Worm (Caenorhabditis elegans) whole organism, young adult: ENCODE data around the gene F54F7.10.
A peak's percentile ranks its signal among the peaks of the same experiment; 100 is the strongest.

Experiments
- C06A6.2 ChIP-seq: fragments of 200-800 bp; sonication (Bioruptor generic); conservative IDR thresholded peaks from 2 replicates; pipeline ENCODE4 v1.3.6; 2022; ENCODE audit warnings: missing genetic modification characterization, missing compliant biosample characterization
- F23B12.7 ChIP-seq: sonication (generic microtip); optimal IDR thresholded peaks from 2 replicates; lab custom pipeline; 2017; ENCODE audit warnings: missing genetic modification characterization, mild to moderate bottlenecking, missing compliant biosample characterization, antibody characterized with exemption, moderate library complexity; ENCODE audit not compliant: insufficient read depth
- F39B2.1 ChIP-seq: fragments of 200-800 bp; sonication (Bioruptor generic); IDR thresholded peaks from 2 replicates; pipeline ENCODE4 v1.3.6; 2022; ENCODE audit warnings: missing genetic modification reagents, missing genetic modification characterization, missing compliant biosample characterization
- T26A5.8 ChIP-seq: sonication (generic microtip); optimal IDR thresholded peaks from 2 replicates; lab custom pipeline; 2016; ENCODE audit warnings: missing genetic modification characterization, missing compliant biosample characterization
- Y53F4B.3 ChIP-seq: fragments of 200-800 bp; sonication (Bioruptor generic); IDR thresholded peaks from 2 replicates; pipeline ENCODE4 v1.3.6; 2022; ENCODE audit warnings: missing genetic modification reagents, missing genetic modification characterization, missing compliant biosample characterization
- Y56A3A.18 ChIP-seq: fragments of 200-800 bp; sonication (Bioruptor generic); IDR thresholded peaks from 2 replicates; pipeline ENCODE4 v1.3.6; 2022; ENCODE audit warnings: missing genetic modification reagents, missing genetic modification characterization, missing compliant biosample characterization
- ZK185.1 ChIP-seq: sonication (generic microtip); optimal IDR thresholded peaks from 2 replicates; lab custom pipeline; 2016; ENCODE audit warnings: mild to moderate bottlenecking, missing genetic modification characterization, missing compliant biosample characterization; ENCODE audit not compliant: poor library complexity, severe bottlenecking
- attf-5 ChIP-seq: fragments of 200-800 bp; sonication (Bioruptor generic); optimal IDR thresholded peaks from 2 replicates; lab custom pipeline; 2018; ENCODE audit warnings: mild to moderate bottlenecking, missing genetic modification characterization, missing compliant biosample characterization
- attf-6 ChIP-seq: fragments of 200-800 bp; sonication (Bioruptor generic); IDR thresholded peaks from 2 replicates; pipeline ENCODE4 v1.3.6; 2022; ENCODE audit warnings: missing genetic modification reagents, missing genetic modification characterization, missing compliant biosample characterization
- ets-4 ChIP-seq: fragments of 200-800 bp; sonication (Bioruptor generic); optimal IDR thresholded peaks from 2 replicates; lab custom pipeline; 2018; ENCODE audit warnings: mild to moderate bottlenecking, missing genetic modification characterization, missing compliant biosample characterization
- gei-17 ChIP-seq: fragments of 200-800 bp; sonication (Bioruptor generic); optimal IDR thresholded peaks from 2 replicates; lab custom pipeline; 2018; ENCODE audit warnings: mild to moderate bottlenecking, missing genetic modification characterization, missing compliant biosample characterization
- hlh-26 ChIP-seq: fragments of 200-800 bp; sonication (Bioruptor generic); conservative IDR thresholded peaks from 2 replicates; pipeline ENCODE4 v1.3.6; 2022; ENCODE audit warnings: missing genetic modification reagents, missing genetic modification characterization, missing compliant biosample characterization
- hmg-1.2 ChIP-seq: fragments of 200-800 bp; sonication (Bioruptor generic); IDR thresholded peaks from 2 replicates; pipeline ENCODE4 v1.3.6; 2022; ENCODE audit warnings: missing genetic modification reagents, missing genetic modification characterization, missing compliant biosample characterization
- lin-54 ChIP-seq: fragments of 200-800 bp; sonication (Bioruptor generic); optimal IDR thresholded peaks from 2 replicates; lab custom pipeline; 2018; ENCODE audit warnings: mild to moderate bottlenecking, missing genetic modification characterization, missing compliant biosample characterization
- nhr-80 ChIP-seq: sonication (generic microtip); optimal IDR thresholded peaks from 2 replicates; lab custom pipeline; 2016; ENCODE audit warnings: missing genetic modification characterization, missing compliant biosample characterization
- pha-4 ChIP-seq: fragments of 150-350 bp; sonication (generic microtip); optimal IDR thresholded peaks from 2 replicates; lab custom pipeline; 2014; ENCODE audit warnings: missing biosample characterization, missing genetic modification reagents, missing genetic modification characterization
- rec-8 ChIP-seq, 2 experiments: sonication (generic microtip); optimal IDR thresholded peaks; 2 replicates each; lab custom pipeline; 2016; ENCODE audit warnings: mild to moderate bottlenecking in 2 of 2, missing genetic modification characterization in 2 of 2, missing genetic modification reagents in 2 of 2, missing genotype in 2 of 2, missing biosample characterization in 1 of 2, missing compliant biosample characterization in 1 of 2, moderate library complexity in 1 of 2
- sptf-2 ChIP-seq: fragments of 200-800 bp; sonication (Bioruptor generic); optimal IDR thresholded peaks from 2 replicates; lab custom pipeline; 2018; ENCODE audit warnings: mild to moderate bottlenecking, missing genetic modification characterization, missing compliant biosample characterization
- zfh-2 ChIP-seq: fragments of 200-800 bp; sonication (Bioruptor generic); conservative IDR thresholded peaks from 2 replicates; pipeline ENCODE4 v1.3.6; 2022; ENCODE audit warnings: missing genetic modification reagents, missing genetic modification characterization, missing compliant biosample characterization
- ztf-28 ChIP-seq: fragments of 200-800 bp; sonication (Bioruptor generic); IDR thresholded peaks from 2 replicates; pipeline ENCODE4 v1.3.6; 2022; ENCODE audit warnings: missing genetic modification reagents, missing genetic modification characterization, missing compliant biosample characterization

F54F7.10 gene

DNA sequence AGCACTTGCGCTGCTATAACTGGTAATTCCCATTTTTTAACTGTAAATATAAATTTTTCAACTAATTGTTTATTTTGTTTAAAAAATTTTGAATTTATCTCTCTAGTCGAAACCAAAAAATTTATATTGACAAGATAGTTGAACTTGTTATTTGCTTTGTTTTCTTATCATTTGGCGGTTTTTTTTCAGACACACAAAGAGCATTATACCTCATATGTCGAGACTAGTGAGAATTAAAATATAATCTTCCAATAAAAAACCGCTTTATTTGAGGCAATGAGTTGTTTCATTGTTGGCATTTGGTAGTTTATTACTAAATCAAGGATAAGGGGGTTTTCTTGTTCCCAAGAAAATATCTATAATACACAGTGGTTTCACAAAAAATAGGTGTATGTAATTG lies 44.8 kb downstream of the F54F7.10 start:
- TF ChIP-seq C06A6.2 (GFP tag; lab: Robert Waterston, UW) = no peak
- no peak for TF ChIP-seq attf-5 (GFP tag; lab: Kevin White, UChicago)
- TF ChIP-seq nhr-80 = no peak
- TF ChIP-seq sptf-2 (GFP tag; lab: Kevin White, UChicago) = no peak
- TF ChIP-seq ZK185.1 = no peak
- no peak for TF ChIP-seq ztf-28 (GFP tag; lab: Robert Waterston, UW)
- TF ChIP-seq Y56A3A.18 (GFP tag; lab: Robert Waterston, UW) = no peak
- TF ChIP-seq rec-8 (tag; optimal IDR thresholded peaks at IDR 0.05; lab: Kevin White, UChicago) = no peak
- TF ChIP-seq Y53F4B.3 = no peak
- TF ChIP-seq zfh-2 (GFP tag; lab: Robert Waterston, UW) = no peak
- no peak for TF ChIP-seq T26A5.8
- TF ChIP-seq gei-17 (GFP tag; lab: Kevin White, UChicago) = no peak
- no peak for TF ChIP-seq hmg-1.2 (GFP tag; lab: Robert Waterston, UW)

- TF ChIP-seq lin-54 (GFP tag; lab: Kevin White, UChicago) (no peak), ets-4 (GFP tag; lab: Kevin White, UChicago) (peak; percentile 35), nhr-80 (peak; percentile 66)
Observed at ce11 chrX:11909168-11909567, 45.8 kb downstream of the F54F7.10 start.

ce11 chrX:11910046-11910445 lies 46.6 kb downstream of the F54F7.10 start, which contains the start of gene Y62H9A.15:
Y62H9A.15 (minus strand) TSS chrX:11910145.
- TF ChIP-seq nhr-80 = peak; percentile 15
- no peak for TF ChIP-seq pha-4 (tag; lab: Kevin White, UChicago)
- TF ChIP-seq, all 124 proteins: peak for 1

ce11 chrX:11913824-11914223 lies 50.4 kb downstream of the F54F7.10 start, which contains the start of gene Y62H9A.12:
Y62H9A.12 (plus strand) TSS chrX:11914124.
- TF ChIP-seq zfh-2 (GFP tag; lab: Robert Waterston, UW) (no peak), attf-6 (GFP tag; lab: Robert Waterston, UW) (no peak), F39B2.1 (GFP tag; lab: Robert Waterston, UW) (no peak), F23B12.7 (tag; lab: Kevin White, UChicago) (no peak), hlh-26 (no peak)
- TF ChIP-seq, all 124 proteins: peak for 0
